Worm (Caenorhabditis elegans): ENCODE results near the gene col-86.

- TF ChIP-seq snpc-4 (tag; optimal IDR thresholded peaks at IDR 0.05) (no peak), nhr-43 (tag; optimal IDR thresholded peaks at IDR 0.05; ENCODE audit: poor library complexity, severe bottlenecking) (no peak), pha-4 (tag; optimal IDR thresholded peaks at IDR 0.05) (no peak), nhr-11 (tag; optimal IDR thresholded peaks at IDR 0.05) (no peak), fkh-2 (tag; optimal IDR thresholded peaks at IDR 0.05) (no peak), R02D3.7 (tag; optimal IDR thresholded peaks at IDR 0.05) (no peak), unc-62 (GFP tag; optimal IDR thresholded peaks at IDR 0.05) (no peak), pqm-1 (tag; optimal IDR thresholded peaks at IDR 0.05) (no peak), unc-39 (tag; optimal IDR thresholded peaks at IDR 0.05) (no peak)
These were observed 31.5 kb upstream of the col-86 start, which contains the start of gene F29C12.6 for ce11 chrII:13129602-13130001.
